Worm (Caenorhabditis elegans) whole organism, young adult: ENCODE measurements around the gene col-74.

Source experiments
- B0035.1 ChIP-seq: sonication (generic microtip); optimal IDR thresholded peaks from 2 replicates; lab custom pipeline; 2016; ENCODE audit warnings: missing genetic modification characterization, mild to moderate bottlenecking, missing compliant biosample characterization, missing genotype, missing genetic modification reagents
- B0336.3 ChIP-seq: fragments of 200-800 bp; sonication (Bioruptor generic); IDR thresholded peaks from 2 replicates; pipeline ENCODE4 v1.3.6; 2022; ENCODE audit warnings: missing genetic modification characterization, missing compliant biosample characterization
- D2030.7 ChIP-seq: fragments of 200-800 bp; sonication (Bioruptor generic); IDR thresholded peaks from 2 replicates; pipeline ENCODE4 v1.3.6; 2022; ENCODE audit warnings: missing genetic modification reagents, missing genetic modification characterization, missing compliant biosample characterization
- F10E7.11 ChIP-seq: sonication (generic microtip); optimal IDR thresholded peaks from 2 replicates; lab custom pipeline; 2017; ENCODE audit warnings: mild to moderate bottlenecking, missing genetic modification characterization, moderate library complexity, missing compliant biosample characterization
- F22D6.2 ChIP-seq: sonication (generic microtip); optimal IDR thresholded peaks from 2 replicates; lab custom pipeline; 2016; ENCODE audit warnings: mild to moderate bottlenecking, missing genetic modification characterization, missing compliant biosample characterization
- F49E8.2 ChIP-seq: sonication (generic microtip); optimal IDR thresholded peaks from 3 replicates; lab custom pipeline; 2017; ENCODE audit warnings: missing genetic modification characterization, mild to moderate bottlenecking, missing compliant biosample characterization, antibody characterized with exemption, moderate library complexity; ENCODE audit not compliant: insufficient read depth
- F55B11.4 ChIP-seq: sonication (generic microtip); optimal IDR thresholded peaks from 2 replicates; lab custom pipeline; 2016; ENCODE audit warnings: missing compliant biosample characterization, missing genetic modification characterization, borderline replicate concordance; ENCODE audit not compliant: insufficient read depth
- K11D2.4 ChIP-seq: fragments of 200-800 bp; sonication (Bioruptor generic); IDR thresholded peaks from 2 replicates; pipeline ENCODE4 v1.3.6; 2022; ENCODE audit warnings: missing genetic modification reagents, missing genetic modification characterization, missing compliant biosample characterization
- T07F8.4 ChIP-seq: sonication (generic microtip); optimal IDR thresholded peaks from 2 replicates; lab custom pipeline; 2016; ENCODE audit warnings: mild to moderate bottlenecking, missing genetic modification characterization, moderate library complexity, missing compliant biosample characterization
- Y53G8AR.9 ChIP-seq: fragments of 200-800 bp; sonication (Bioruptor generic); conservative IDR thresholded peaks from 2 replicates; pipeline ENCODE4 v1.3.6; 2022; ENCODE audit warnings: missing genetic modification reagents, missing genetic modification characterization, missing compliant biosample characterization
- Y79H2A.3 ChIP-seq: fragments of 200-800 bp; sonication (Bioruptor generic); conservative IDR thresholded peaks from 2 replicates; pipeline ENCODE4 v1.3.6; 2022; ENCODE audit warnings: missing genetic modification reagents, missing genetic modification characterization, missing compliant biosample characterization
- ama-1 ChIP-seq, 3 experiments: fragments of 150-350 bp in 1 of 3; sonication (generic microtip) in 2 of 3; optimal IDR thresholded peaks; 2 replicates each; lab custom pipeline; 2014 to 2018; ENCODE audit warnings: missing biosample characterization in 2 of 3, missing genetic modification characterization in 2 of 3, missing genetic modification reagents in 2 of 3
- aptf-3 ChIP-seq: fragments of 200-800 bp; sonication (Bioruptor generic); IDR thresholded peaks from 2 replicates; pipeline ENCODE4 v1.3.6; 2022; ENCODE audit warnings: missing genetic modification characterization, missing compliant biosample characterization
- ceh-58 ChIP-seq: fragments of 200-800 bp; sonication (Bioruptor generic); IDR thresholded peaks from 2 replicates; pipeline ENCODE4 v1.3.6; 2022; ENCODE audit warnings: missing genetic modification characterization, missing compliant biosample characterization
- ceh-79 ChIP-seq: sonication (generic microtip); optimal IDR thresholded peaks from 2 replicates; lab custom pipeline; 2017; ENCODE audit warnings: mild to moderate bottlenecking, missing genetic modification characterization, missing compliant biosample characterization
- ceh-91 ChIP-seq: fragments of 200-800 bp; sonication (Bioruptor generic); IDR thresholded peaks from 2 replicates; pipeline ENCODE4 v1.3.6; 2022; ENCODE audit warnings: missing genetic modification reagents, missing genetic modification characterization, missing compliant biosample characterization
- egl-44 ChIP-seq: fragments of 200-800 bp; sonication (Bioruptor generic); IDR thresholded peaks from 2 replicates; pipeline ENCODE4 v1.3.6; 2022; ENCODE audit warnings: missing genetic modification reagents, missing genetic modification characterization, missing compliant biosample characterization
- him-1 ChIP-seq: sonication (generic microtip); optimal IDR thresholded peaks from 2 replicates; lab custom pipeline; 2016; ENCODE audit warnings: missing genotype, missing genetic modification reagents, missing genetic modification characterization, missing compliant biosample characterization
- hmg-1.2 ChIP-seq: fragments of 200-800 bp; sonication (Bioruptor generic); IDR thresholded peaks from 2 replicates; pipeline ENCODE4 v1.3.6; 2022; ENCODE audit warnings: missing genetic modification reagents, missing genetic modification characterization, missing compliant biosample characterization
- hmg-20 ChIP-seq: fragments of 200-800 bp; sonication (Bioruptor generic); IDR thresholded peaks from 2 replicates; pipeline ENCODE4 v1.3.6; 2022; ENCODE audit warnings: missing genetic modification reagents, missing genetic modification characterization, missing compliant biosample characterization
- lin-26 ChIP-seq: fragments of 200-800 bp; sonication (Bioruptor generic); IDR thresholded peaks from 2 replicates; pipeline ENCODE4 v1.3.6; 2022; ENCODE audit warnings: missing genetic modification reagents, missing genetic modification characterization, missing compliant biosample characterization
- lsl-1 ChIP-seq: fragments of 200-800 bp; sonication (Bioruptor generic); optimal IDR thresholded peaks from 2 replicates; lab custom pipeline; 2018; ENCODE audit warnings: mild to moderate bottlenecking, missing genetic modification characterization, moderate library complexity, missing compliant biosample characterization
- lsy-27 ChIP-seq: sonication (generic microtip); optimal IDR thresholded peaks from 2 replicates; lab custom pipeline; 2017; ENCODE audit warnings: missing genetic modification characterization, mild to moderate bottlenecking, missing compliant biosample characterization, antibody characterized with exemption, missing genotype, borderline replicate concordance; ENCODE audit not compliant: insufficient read depth
- madf-6 ChIP-seq: fragments of 200-800 bp; sonication (Bioruptor generic); IDR thresholded peaks from 2 replicates; pipeline ENCODE4 v1.3.6; 2022; ENCODE audit warnings: missing genetic modification reagents, missing genetic modification characterization, missing compliant biosample characterization
- madf-8 ChIP-seq: fragments of 200-800 bp; sonication (Bioruptor generic); conservative IDR thresholded peaks from 2 replicates; pipeline ENCODE4 v1.3.6; 2022; ENCODE audit warnings: missing genetic modification reagents, missing genetic modification characterization, missing compliant biosample characterization
- nhr-120 ChIP-seq: fragments of 200-800 bp; sonication (Bioruptor generic); IDR thresholded peaks from 2 replicates; pipeline ENCODE4 v1.3.6; 2022; ENCODE audit warnings: missing genetic modification characterization, missing compliant biosample characterization
- nhr-179 ChIP-seq: sonication (generic microtip); optimal IDR thresholded peaks from 2 replicates; lab custom pipeline; 2016; ENCODE audit warnings: mild to moderate bottlenecking, missing genetic modification characterization, missing compliant biosample characterization
- nhr-27 ChIP-seq: fragments of 200-800 bp; sonication (Bioruptor generic); optimal IDR thresholded peaks from 2 replicates; lab custom pipeline; 2018; ENCODE audit warnings: mild to moderate bottlenecking, missing genetic modification characterization, moderate library complexity, missing compliant biosample characterization
- snpc-4 ChIP-seq, 5 experiments: fragments of 150-350 bp in 1 of 5; sonication (generic microtip) in 4 of 5; optimal IDR thresholded peaks; 2 replicates each; lab custom pipeline; 2014 to 2018; ENCODE audit warnings: missing genetic modification characterization in 5 of 5, missing biosample characterization in 3 of 5, antibody characterized with exemption in 2 of 5, mild to moderate bottlenecking in 2 of 5, missing compliant biosample characterization in 2 of 5, missing genotype in 2 of 5, moderate library complexity in 2 of 5, missing genetic modification reagents in 1 of 5
- unc-62 ChIP-seq: fragments of 150-350 bp; optimal IDR thresholded peaks from 2 replicates; lab custom pipeline; 2014; ENCODE audit warnings: missing biosample characterization, missing genetic modification reagents, missing genetic modification characterization
- ztf-18 ChIP-seq: sonication (generic microtip); optimal IDR thresholded peaks from 2 replicates; lab custom pipeline; 2016; ENCODE audit warnings: missing genotype, mild to moderate bottlenecking, missing genetic modification characterization, missing compliant biosample characterization
- ztf-25 ChIP-seq: fragments of 200-800 bp; sonication (Bioruptor generic); IDR thresholded peaks from 2 replicates; pipeline ENCODE4 v1.3.6; 2022; ENCODE audit warnings: missing genetic modification reagents, missing genetic modification characterization, missing compliant biosample characterization
- ztf-26 ChIP-seq: sonication (generic microtip); optimal IDR thresholded peaks from 2 replicates; lab custom pipeline; 2017; ENCODE audit warnings: missing genetic modification characterization, missing compliant biosample characterization
- ztf-6 ChIP-seq: fragments of 200-800 bp; sonication (Bioruptor generic); IDR thresholded peaks from 2 replicates; pipeline ENCODE4 v1.3.6; 2022; ENCODE audit warnings: missing genetic modification reagents, missing genetic modification characterization, missing compliant biosample characterization

Gene col-74

ce11 chrII:5785504-5785903, 44.7 kb upstream of the col-74 start:
- TF ChIP-seq ztf-6 (GFP tag; lab: Robert Waterston, UW), result no peak
- no peak for TF ChIP-seq F22D6.2 (tag; lab: Kevin White, UChicago)
- TF ChIP-seq ceh-79, result no peak
- TF ChIP-seq madf-8 (GFP tag; lab: Robert Waterston, UW), result no peak
- no peak for TF ChIP-seq ztf-18 (tag; lab: Kevin White, UChicago)
- no peak for TF ChIP-seq him-1
- no peak for TF ChIP-seq ama-1 (optimal IDR thresholded peaks at IDR 0.05; lab: Kevin White, UChicago)
- TF ChIP-seq ama-1 (GFP tag; optimal IDR thresholded peaks at IDR 0.05; lab: Kevin White, UChicago), result no peak
- TF ChIP-seq B0035.1 (tag; lab: Kevin White, UChicago), result no peak
- TF ChIP-seq F55B11.4, result no peak
- no peak for TF ChIP-seq F10E7.11 (tag; lab: Kevin White, UChicago)
- no peak for TF ChIP-seq hmg-20 (GFP tag; lab: Robert Waterston, UW)
- no peak for TF ChIP-seq Y53G8AR.9 (GFP tag; lab: Robert Waterston, UW)
- no peak for TF ChIP-seq nhr-27 (tag; lab: Kevin White, UChicago)

- TF ChIP-seq ztf-26 (no peak), F55B11.4 (no peak), ceh-91 (GFP tag; lab: Robert Waterston, UW) (no peak), egl-44 (GFP tag; lab: Robert Waterston, UW) (no peak), snpc-4 (GFP tag; optimal IDR thresholded peaks at IDR 0.05; lab: Kevin White, UChicago) (no peak), snpc-4 (tag; optimal IDR thresholded peaks at IDR 0.05; lab: Kevin White, UChicago) (no peak), unc-62 (GFP tag; lab: Kevin White, UChicago) (no peak), madf-6 (GFP tag; lab: Robert Waterston, UW) (no peak), hmg-1.2 (GFP tag; lab: Robert Waterston, UW) (no peak), ztf-25 (GFP tag; lab: Robert Waterston, UW) (no peak), Y53G8AR.9 (GFP tag; lab: Robert Waterston, UW) (no peak), Y79H2A.3 (GFP tag; lab: Robert Waterston, UW) (no peak)
Measured at ce11 chrII:5788815-5789214, 41.4 kb upstream of the col-74 start, which contains the start of gene K05F1.13. TSS of gene K05F1.13 (plus strand) at chrII:5789115.

- TF ChIP-seq D2030.7 (GFP tag; lab: Robert Waterston, UW) (no peak), T07F8.4 (tag; lab: Kevin White, UChicago) (no peak), lin-26 (GFP tag; lab: Robert Waterston, UW) (no peak), lsl-1 (GFP tag; lab: Kevin White, UChicago) (no peak), B0336.3 (GFP tag; lab: Robert Waterston, UW) (no peak), aptf-3 (no peak), K11D2.4 (GFP tag; lab: Robert Waterston, UW) (no peak), ceh-58 (no peak), nhr-120 (GFP tag; lab: Robert Waterston, UW) (no peak), ama-1 (optimal IDR thresholded peaks at IDR 0.05; lab: Kevin White, UChicago) (no peak), ama-1 (GFP tag; optimal IDR thresholded peaks at IDR 0.05; lab: Kevin White, UChicago) (no peak), nhr-179 (tag; lab: Kevin White, UChicago) (no peak), lsy-27 (no peak), F49E8.2 (no peak)
Measured at ce11 chrII:5790313-5790773, 39.8 kb upstream of the col-74 start, which contains the start of gene lect-2. TSS of gene lect-2 (plus strand) at chrII:5790723.
